Fruit fly (Drosophila melanogaster) whole organism, embryonic: ENCODE data around the gene ida.

Experiments used
- ATbp ChIP-seq: fragments of 200-800 bp; sonication (Bioruptor generic); optimal IDR thresholded peaks from 2 replicates; lab custom pipeline; 2017; ENCODE audit warnings: missing biosample characterization, mild to moderate bottlenecking, missing genetic modification characterization, missing genetic modification reagents
- Ada2b ChIP-seq: fragments of 200-800 bp; sonication (Bioruptor generic); IDR thresholded peaks from 2 replicates; pipeline ENCODE4 v1.3.6; 2022; ENCODE audit warnings: missing biosample characterization, missing genetic modification characterization
- Awh ChIP-seq: fragments of 200-800 bp; sonication (Bioruptor generic); IDR thresholded peaks from 2 replicates; pipeline ENCODE4, ENCODE4 v1.3.6; 2022; ENCODE audit warnings: missing biosample characterization, missing genetic modification characterization
- B-H2 ChIP-seq: fragments of 200-800 bp; sonication (Bioruptor generic); optimal IDR thresholded peaks from 2 replicates; lab custom pipeline; 2018; ENCODE audit warnings: missing biosample characterization, mild to moderate bottlenecking, missing genetic modification characterization
- BEAF-32 ChIP-seq: fragments of 200-800 bp; sonication (Bioruptor generic); optimal IDR thresholded peaks from 3 replicates; lab custom pipeline; 2017; ENCODE audit warnings: missing biosample characterization, missing genetic modification characterization, mild to moderate bottlenecking, moderate library complexity, missing genetic modification reagents
- BtbVII ChIP-seq: fragments of 200-800 bp; sonication (Bioruptor generic); optimal IDR thresholded peaks from 3 replicates; lab custom pipeline; 2017; ENCODE audit warnings: missing biosample characterization, mild to moderate bottlenecking, missing genetic modification characterization
- CG11456 ChIP-seq: fragments of 200-800 bp; sonication (Bioruptor generic); IDR thresholded peaks from 3 replicates; pipeline ENCODE4 v1.3.6; 2022; ENCODE audit warnings: missing biosample characterization, missing genetic modification characterization
- CG14441 ChIP-seq: fragments of 200-800 bp; sonication (Bioruptor generic); IDR thresholded peaks from 2 replicates; pipeline ENCODE4 v1.3.6; 2022; ENCODE audit warnings: missing biosample characterization, missing genetic modification characterization
- CG15696 ChIP-seq: fragments of 200-800 bp; sonication (Bioruptor generic); optimal IDR thresholded peaks from 2 replicates; lab custom pipeline; 2019; ENCODE audit warnings: missing biosample characterization, mild to moderate bottlenecking, missing genetic modification characterization, moderate library complexity
- CG18262 ChIP-seq: fragments of 200-800 bp; optimal IDR thresholded peaks from 3 replicates; lab custom pipeline; 2019; ENCODE audit warnings: missing biosample characterization, mild to moderate bottlenecking, missing genetic modification characterization, moderate library complexity
- CG31388 ChIP-seq: fragments of 200-800 bp; sonication (Bioruptor generic); optimal IDR thresholded peaks from 2 replicates; lab custom pipeline; 2016; ENCODE audit warnings: missing biosample characterization, missing genetic modification characterization
- CG3726 ChIP-seq: fragments of 200-800 bp; sonication (Bioruptor generic); IDR thresholded peaks from 3 replicates; pipeline ENCODE4, ENCODE4 v1.3.6; 2022; ENCODE audit warnings: missing biosample characterization, missing genetic modification characterization
- CG4328 ChIP-seq: fragments of 200-800 bp; sonication (Bioruptor generic); optimal IDR thresholded peaks from 3 replicates; lab custom pipeline; 2017; ENCODE audit warnings: missing biosample characterization, missing genetic modification reagents, missing genetic modification characterization
- CG4404 ChIP-seq: fragments of 200-800 bp; sonication (Bioruptor generic); IDR thresholded peaks from 2 replicates; pipeline ENCODE4 v1.3.6; 2022; ENCODE audit warnings: missing biosample characterization, missing genetic modification characterization
- CG4730 ChIP-seq: fragments of 200-800 bp; sonication (Bioruptor generic); IDR thresholded peaks from 2 replicates; pipeline ENCODE4 v1.3.6; 2022; ENCODE audit warnings: missing biosample characterization, missing genetic modification characterization
- CG6689 ChIP-seq: fragments of 200-800 bp; sonication (Bioruptor generic); IDR thresholded peaks from 2 replicates; pipeline ENCODE4 v1.3.6; 2022; ENCODE audit warnings: missing biosample characterization, missing genetic modification characterization
- CG7963 ChIP-seq: fragments of 200-800 bp; sonication (Bioruptor generic); IDR thresholded peaks from 3 replicates; pipeline ENCODE4 v1.3.6; 2022; ENCODE audit warnings: missing biosample characterization, missing genetic modification characterization; ENCODE audit not compliant: partially characterized antibody
- CG8281 ChIP-seq: fragments of 200-800 bp; sonication (Bioruptor generic); optimal IDR thresholded peaks from 2 replicates; lab custom pipeline; 2018; ENCODE audit warnings: missing biosample characterization, mild to moderate bottlenecking, missing genetic modification characterization, moderate library complexity
- Dad ChIP-seq: fragments of 200-800 bp; sonication (Bioruptor generic); optimal IDR thresholded peaks from 3 replicates; lab custom pipeline; 2016; ENCODE audit warnings: missing biosample characterization, missing genetic modification characterization
- Dbx ChIP-seq: fragments of 200-800 bp; sonication (Bioruptor generic); IDR thresholded peaks from 3 replicates; pipeline ENCODE4 v1.3.6; 2022; ENCODE audit warnings: missing biosample characterization, missing genetic modification characterization
- E2f2 ChIP-seq: fragments of 200-800 bp; sonication (Bioruptor generic); IDR thresholded peaks from 2 replicates; pipeline ENCODE4 v1.3.6; 2022; ENCODE audit warnings: missing biosample characterization, missing genetic modification characterization
- H15 ChIP-seq: fragments of 200-800 bp; sonication (Bioruptor generic); IDR thresholded peaks from 3 replicates; pipeline ENCODE4 v1.3.6; 2022; ENCODE audit warnings: missing biosample characterization, missing genetic modification characterization
- HLH3B ChIP-seq: fragments of 200-800 bp; sonication (Bioruptor generic); IDR thresholded peaks from 2 replicates; pipeline ENCODE4 v1.3.6; 2022; ENCODE audit warnings: missing biosample characterization, missing genetic modification characterization
- Hmr ChIP-seq: fragments of 200-800 bp; sonication (Bioruptor generic); optimal IDR thresholded peaks from 3 replicates; lab custom pipeline; 2017; ENCODE audit warnings: mild to moderate bottlenecking, missing biosample characterization, missing genetic modification reagents, missing genetic modification characterization
- Hsf ChIP-seq: fragments of 200-800 bp; sonication (Bioruptor generic); optimal IDR thresholded peaks from 3 replicates; lab custom pipeline; 2016; ENCODE audit warnings: missing biosample characterization, missing genetic modification characterization
- Rfx ChIP-seq: fragments of 200-800 bp; sonication (Bioruptor generic); IDR thresholded peaks from 2 replicates; pipeline ENCODE4 v1.3.6; 2022; ENCODE audit warnings: missing biosample characterization, missing genetic modification characterization
- Sry-δ ChIP-seq: fragments of 200-800 bp; sonication (Bioruptor generic); optimal IDR thresholded peaks from 2 replicates; lab custom pipeline; 2016; ENCODE audit warnings: missing biosample characterization, missing genetic modification characterization
- Taf1 ChIP-seq: fragments of 200-800 bp; sonication (Bioruptor generic); IDR thresholded peaks from 2 replicates; pipeline ENCODE4 v1.3.6; 2022; ENCODE audit warnings: missing biosample characterization, missing genetic modification characterization
- amos ChIP-seq: fragments of 200-800 bp; sonication (Bioruptor generic); IDR thresholded peaks from 2 replicates; pipeline ENCODE4 v1.3.6; 2022; ENCODE audit warnings: missing biosample characterization, missing genetic modification characterization; ENCODE audit not compliant: partially characterized antibody
- ase ChIP-seq: fragments of 200-800 bp; sonication (Bioruptor generic); IDR thresholded peaks from 3 replicates; pipeline ENCODE4 v1.3.6; 2022; ENCODE audit warnings: missing biosample characterization, missing genetic modification characterization
- chm ChIP-seq: fragments of 200-800 bp; sonication (Bioruptor generic); IDR thresholded peaks from 2 replicates; pipeline ENCODE4 v1.3.6; 2022; ENCODE audit warnings: missing biosample characterization, missing genetic modification characterization
- ewg ChIP-seq: fragments of 200-800 bp; sonication (Bioruptor generic); optimal IDR thresholded peaks from 3 replicates; lab custom pipeline; 2017; ENCODE audit warnings: mild to moderate bottlenecking, missing biosample characterization, missing genetic modification reagents, missing genetic modification characterization
- fd96Cb ChIP-seq: fragments of 200-800 bp; sonication (Bioruptor generic); optimal IDR thresholded peaks from 2 replicates; lab custom pipeline; 2018; ENCODE audit warnings: missing biosample characterization, mild to moderate bottlenecking, missing genetic modification characterization, moderate library complexity
- ind ChIP-seq: fragments of 200-800 bp; sonication (Bioruptor generic); optimal IDR thresholded peaks from 3 replicates; lab custom pipeline; 2016; ENCODE audit warnings: missing biosample characterization, missing genetic modification characterization
- klu ChIP-seq: fragments of 200-800 bp; sonication (Bioruptor generic); IDR thresholded peaks from 2 replicates; pipeline ENCODE4 v1.3.6; 2022; ENCODE audit warnings: missing biosample characterization, missing genetic modification characterization
- prd ChIP-seq, 3 experiments: fragments of >200 bp in 2 of 3; fragments of 200-800 bp in 1 of 3; sonication (Bioruptor generic) in 1 of 3; optimal IDR thresholded peaks in 2 of 3; IDR thresholded peaks in 1 of 3; 2 replicates in 2 of 3; 3 replicates in 1 of 3; pipeline versions ENCODE4 v1.3.6 to Lab custom; 2017 to 2022; ENCODE audit warnings: missing biosample characterization in 1 of 3, missing genetic modification characterization in 1 of 3
- row ChIP-seq: fragments of 200-800 bp; sonication (Bioruptor generic); IDR thresholded peaks from 3 replicates; pipeline ENCODE4 v1.3.6; 2022; ENCODE audit warnings: missing biosample characterization, missing genetic modification characterization
- schlank ChIP-seq: fragments of 200-800 bp; sonication (Bioruptor generic); optimal IDR thresholded peaks from 2 replicates; lab custom pipeline; 2018; ENCODE audit warnings: missing biosample characterization, mild to moderate bottlenecking, missing genetic modification characterization
- slou ChIP-seq: fragments of 200-800 bp; sonication (Bioruptor generic); optimal IDR thresholded peaks from 3 replicates; lab custom pipeline; 2016; ENCODE audit warnings: missing biosample characterization, missing genetic modification characterization
- ssp ChIP-seq: fragments of 200-800 bp; sonication (Bioruptor generic); IDR thresholded peaks from 2 replicates; pipeline ENCODE4 v1.3.6; 2022; ENCODE audit warnings: missing biosample characterization, missing genetic modification characterization
- tna ChIP-seq: fragments of 200-800 bp; sonication (Bioruptor generic); IDR thresholded peaks from 2 replicates; pipeline ENCODE4 v1.3.6; 2022; ENCODE audit warnings: missing biosample characterization, missing genetic modification characterization; ENCODE audit not compliant: partially characterized antibody
- zfh1 ChIP-seq: fragments of 200-800 bp; sonication (Bioruptor generic); IDR thresholded peaks from 3 replicates; pipeline ENCODE4 v1.3.6; 2022; ENCODE audit warnings: missing biosample characterization, missing genetic modification characterization

Gene ida

DNA sequence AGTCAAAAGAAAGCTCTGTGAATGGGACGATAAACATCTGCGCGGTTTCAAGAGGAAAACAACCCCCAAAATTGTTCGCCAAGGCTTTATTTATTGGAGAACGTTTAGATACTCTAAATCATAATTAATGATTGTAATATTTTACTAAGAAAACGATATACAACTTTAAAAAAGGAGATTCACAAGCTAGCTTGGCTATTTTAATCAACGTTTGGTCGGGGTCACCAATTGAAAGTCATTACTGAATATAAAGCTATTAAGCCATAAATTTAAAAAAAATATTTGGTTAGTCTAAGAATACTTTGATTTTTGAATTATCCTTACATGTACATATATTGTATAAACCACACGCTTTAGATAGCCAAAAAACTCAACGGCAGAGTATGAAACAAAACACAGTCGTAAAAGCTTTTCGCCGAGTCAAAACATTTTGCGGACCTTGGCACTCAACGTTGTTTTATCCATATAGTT is 13.0 kb upstream of the ida start, which contains the start of gene Fie (continued):
- TF ChIP-seq Ada2b (GFP tag; lab: Robert Waterston, UW) (no peak), ATbp (GFP tag; lab: Kevin White, UChicago) (peak; percentile 59), klu (GFP tag; lab: Robert Waterston, UW) (no peak), CG7963 (GFP tag; lab: Robert Waterston, UW) (no peak), CG31388 (GFP tag; lab: Kevin White, UChicago) (no peak), E2f2 (GFP tag; lab: Robert Waterston, UW) (peak; percentile 34), ewg (GFP tag; lab: Kevin White, UChicago) (peak; percentile 62), B-H2 (GFP tag; lab: Kevin White, UChicago) (peak; percentile 13), CG4404 (GFP tag; lab: Robert Waterston, UW) (no peak), CG4730 (no peak), Sry-δ (GFP tag; lab: Kevin White, UChicago) (no peak), prd (optimal IDR thresholded peaks at IDR 0.05; lab: Kevin White, UChicago) (no peak), prd (GFP tag; IDR thresholded peaks at IDR 0.05; lab: Robert Waterston, UW) (peak; percentile 62; the same call in 2 of the 3 replicates), BEAF-32 (no peak), chm (GFP tag; lab: Robert Waterston, UW) (no peak; the same call in 1 of the 2 replicates), H15 (GFP tag; lab: Robert Waterston, UW) (no peak), CG8281 (no peak), Hmr (GFP tag; lab: Kevin White, UChicago) (peak; percentile 84), Hsf (peak; percentile 64), Rfx (GFP tag; lab: Robert Waterston, UW) (peak; percentile 42; the same call in 1 of the 2 replicates), fd96Cb (tag; lab: Kevin White, UChicago) (peak; percentile 54), CG3726 (GFP tag; lab: Robert Waterston, UW) (no peak), CG6689 (GFP tag; lab: Robert Waterston, UW) (peak; percentile 32; the same call in 1 of the 2 replicates), Dbx (GFP tag; lab: Robert Waterston, UW) (no peak), CG14441 (peak; percentile 43; the same call in 1 of the 2 replicates), ind (GFP tag; lab: Kevin White, UChicago) (peak; percentile 30), row (GFP tag; lab: Robert Waterston, UW) (peak; percentile 82), Awh (0 out of 2 replicates have a peak, but pooled peaks have one; percentile 16), CG18262 (tag; lab: Kevin White, UChicago) (peak; percentile 61), HLH3B (GFP tag; lab: Robert Waterston, UW) (no peak), CG11456 (GFP tag; lab: Robert Waterston, UW) (no peak), Dad (no peak), amos (GFP tag; lab: Robert Waterston, UW) (no peak), schlank (tag; lab: Kevin White, UChicago) (no peak), ase (GFP tag; lab: Robert Waterston, UW) (no peak), CG4328 (GFP tag; lab: Kevin White, UChicago) (no peak), tna (GFP tag; lab: Robert Waterston, UW) (no peak), Taf1 (no peak), slou (GFP tag; lab: Kevin White, UChicago) (peak; percentile 40), ssp (GFP tag; lab: Robert Waterston, UW) (no peak), BtbVII (GFP tag; lab: Kevin White, UChicago) (peak; percentile 63), zfh1 (GFP tag; lab: Robert Waterston, UW) (no peak), CG15696 (no peak)
